Worm (Caenorhabditis elegans): ENCODE measurements around the gene tag-307.

Gene tag-307

DNA sequence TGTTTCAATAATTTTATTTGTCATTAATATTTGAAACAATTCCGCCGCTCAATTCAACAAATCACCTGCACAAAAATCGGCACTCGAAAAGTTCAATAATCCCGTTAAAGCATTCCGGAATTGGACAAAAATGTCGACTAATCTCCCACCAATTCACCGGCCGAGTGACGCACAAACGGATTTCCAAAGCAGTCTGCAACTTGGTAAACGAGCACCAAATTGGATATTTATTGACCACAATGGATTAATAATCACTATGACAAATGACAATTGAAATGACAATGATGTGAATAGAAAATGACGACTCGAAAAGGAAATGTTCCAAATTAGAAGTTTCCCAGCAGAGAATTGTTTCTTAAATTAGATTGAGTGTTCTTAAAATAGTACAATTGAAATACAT lies 21.4 kb downstream of the tag-307 start:
- TF ChIP-seq hmg-4 (GFP tag; optimal IDR thresholded peaks at IDR 0.05), result no peak
- TF ChIP-seq scrt-1 (GFP tag; IDR thresholded peaks at IDR 0.05), result no peak
- TF ChIP-seq tra-4 (tag; optimal IDR thresholded peaks at IDR 0.05), result no peak
- TF ChIP-seq ceh-36 (tag; optimal IDR thresholded peaks at IDR 0.05), result no peak
- no peak for TF ChIP-seq aly-1 (tag; optimal IDR thresholded peaks at IDR 0.05)

DNA sequence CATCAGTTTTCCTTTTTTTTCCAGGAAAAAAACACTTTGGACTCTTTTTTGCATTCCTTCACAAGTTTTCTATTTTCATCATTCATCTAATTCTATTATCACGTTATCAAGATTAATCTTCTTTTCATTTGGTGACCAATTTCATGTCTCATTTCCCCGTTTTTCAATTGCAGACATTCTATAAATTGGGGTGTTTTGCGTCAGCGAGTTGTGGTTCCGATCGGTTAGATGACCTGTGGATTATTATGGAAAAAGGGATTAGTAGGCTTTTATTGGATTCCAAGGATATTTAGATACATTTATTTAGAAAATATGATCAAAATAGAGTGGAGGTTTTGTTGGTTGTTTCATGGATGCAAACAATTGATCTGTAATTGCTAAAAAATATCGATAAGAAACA lies 22.2 kb downstream of the tag-307 start:
- TF ChIP-seq ceh-13 (GFP tag; optimal IDR thresholded peaks at IDR 0.05) (no peak), tbx-37 (GFP tag; conservative IDR thresholded peaks at IDR 0.05) (no peak), ceh-36 (tag; optimal IDR thresholded peaks at IDR 0.05) (no peak), hmbx-1 (tag; optimal IDR thresholded peaks at IDR 0.05) (no peak), hnd-1 (tag; optimal IDR thresholded peaks at IDR 0.05) (no peak), ets-7 (tag; optimal IDR thresholded peaks at IDR 0.05) (no peak), pes-1 (GFP tag; IDR thresholded peaks at IDR 0.05) (no peak), scrt-1 (GFP tag; IDR thresholded peaks at IDR 0.05) (no peak)

DNA sequence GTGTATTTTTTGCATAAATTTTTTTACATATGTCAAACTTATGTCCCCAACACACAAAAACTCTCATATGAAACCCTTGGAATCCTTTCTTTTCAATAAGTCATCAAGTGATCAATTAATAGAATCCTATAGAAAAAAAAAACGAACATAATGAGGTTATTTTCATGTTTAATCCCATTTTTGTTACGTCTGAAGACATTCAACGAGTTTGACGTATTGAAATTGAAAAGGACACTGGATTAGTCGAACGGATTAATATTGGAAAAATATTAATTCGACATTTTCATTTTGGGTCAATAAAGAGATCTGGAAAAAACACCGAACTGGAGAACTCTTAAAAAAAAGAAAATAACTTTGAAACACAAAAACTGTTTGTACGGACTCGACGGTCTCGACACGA lies 24.6 kb downstream of the tag-307 start:
- TF ChIP-seq pes-1 (GFP tag; IDR thresholded peaks at IDR 0.05) (no peak), ceh-13 (GFP tag; optimal IDR thresholded peaks at IDR 0.05) (no peak), tra-4 (tag; optimal IDR thresholded peaks at IDR 0.05) (no peak), B0310.2 (tag; optimal IDR thresholded peaks at IDR 0.05) (no peak), hnd-1 (tag; optimal IDR thresholded peaks at IDR 0.05) (no peak), tbx-11 (GFP tag; IDR thresholded peaks at IDR 0.05) (no peak), ama-1 (optimal IDR thresholded peaks at IDR 0.05) (no peak), hmbx-1 (tag; optimal IDR thresholded peaks at IDR 0.05) (no peak)

DNA sequence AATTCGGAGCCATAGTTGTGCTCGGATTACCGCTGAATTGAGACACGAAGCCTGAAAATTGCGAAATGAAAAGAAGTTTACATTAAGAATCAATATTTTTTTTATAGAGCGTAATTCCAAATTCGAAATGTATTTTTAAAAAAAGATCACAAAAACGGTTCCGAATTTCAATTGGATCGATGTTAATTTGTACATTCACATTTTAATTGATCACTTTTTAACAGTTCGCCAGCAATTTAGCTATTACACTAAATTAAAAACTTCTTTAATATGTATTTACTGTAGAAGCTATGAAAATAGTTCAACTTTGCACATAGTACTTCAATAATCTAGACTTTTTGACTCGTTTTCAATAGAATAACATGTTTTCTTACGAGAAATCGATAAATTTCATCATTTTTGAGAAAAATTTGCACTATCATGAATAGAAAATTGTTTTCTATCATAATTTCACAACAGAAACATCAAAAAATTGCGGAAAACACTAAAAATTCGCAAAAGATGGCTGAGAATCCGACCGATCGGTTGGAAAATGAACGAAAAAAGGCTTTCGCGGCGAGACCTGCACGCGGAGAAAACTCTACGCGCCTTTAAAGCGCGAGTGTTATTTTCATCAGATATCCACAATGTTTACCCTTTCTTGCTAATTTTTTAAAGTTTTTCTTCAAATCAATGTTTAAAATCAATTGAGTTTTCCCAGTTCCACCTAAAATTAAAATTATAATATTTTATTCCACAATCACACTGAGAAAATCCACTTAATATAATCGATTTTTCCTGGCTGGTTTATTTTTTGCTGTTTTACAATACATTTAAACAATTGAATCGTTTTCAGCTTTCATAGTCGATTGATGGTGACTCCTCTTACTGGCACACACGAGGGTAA lies 28.2 kb downstream of the tag-307 start, which contains the start of the genes egl-45 and kcmf-1:
Gene egl-45, minus strand, starts transcription at position 51 of the 886 bp plus-strand sequence.
Gene kcmf-1, plus strand, starts transcription at position 836 of the 886 bp plus-strand sequence.
- TF ChIP-seq B0310.2 (tag; optimal IDR thresholded peaks at IDR 0.05) (no peak), ceh-13 (GFP tag; optimal IDR thresholded peaks at IDR 0.05) (no peak), tra-4 (tag; optimal IDR thresholded peaks at IDR 0.05) (no peak), hnd-1 (tag; optimal IDR thresholded peaks at IDR 0.05) (no peak), aly-1 (tag; optimal IDR thresholded peaks at IDR 0.05) (no peak), flt-1 (GFP tag; IDR thresholded peaks at IDR 0.05) (no peak), tbx-37 (GFP tag; conservative IDR thresholded peaks at IDR 0.05) (no peak), pes-1 (GFP tag; IDR thresholded peaks at IDR 0.05) (no peak)

DNA sequence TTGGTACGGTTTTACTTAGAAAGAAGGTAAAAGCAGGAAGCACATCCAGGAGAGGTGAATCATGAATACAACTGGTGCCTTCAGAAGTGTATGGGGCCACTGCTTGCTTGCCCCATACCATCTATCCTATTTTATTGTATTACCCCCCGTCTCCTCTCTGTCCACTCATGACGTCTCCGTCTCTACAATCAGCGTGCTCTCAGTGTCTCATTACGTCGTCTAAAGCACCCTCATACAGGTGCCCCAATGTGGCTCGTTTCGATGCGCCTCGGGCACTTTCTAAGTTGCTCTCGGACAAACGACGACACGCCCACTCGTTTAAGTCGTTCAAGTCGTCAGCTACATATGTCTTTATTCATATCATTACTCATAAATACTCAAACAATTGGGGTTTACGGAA lies 33.0 kb downstream of the tag-307 start:
- no peak for TF ChIP-seq scrt-1 (GFP tag; IDR thresholded peaks at IDR 0.05)

DNA sequence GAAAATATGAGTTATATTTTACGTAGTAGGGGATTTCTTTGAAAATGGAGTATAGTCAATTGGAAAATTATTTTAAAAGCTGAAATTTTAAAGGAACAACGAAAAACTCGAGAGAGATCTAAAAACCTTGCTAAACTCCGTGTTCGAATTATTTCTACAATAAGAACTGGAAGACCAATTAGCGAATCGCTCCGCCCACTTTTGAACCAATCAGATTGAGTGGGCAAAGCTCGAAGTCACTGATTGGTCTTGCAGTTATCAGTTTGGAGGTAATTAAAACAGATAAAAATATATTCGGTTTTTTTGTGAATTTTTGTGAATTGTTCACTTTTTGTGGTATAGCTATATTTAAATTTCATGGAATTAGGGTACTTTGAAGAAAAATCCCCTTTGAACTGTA lies 33.8 kb downstream of the tag-307 start:
- TF ChIP-seq ceh-36 (tag; optimal IDR thresholded peaks at IDR 0.05) (no peak), aly-1 (tag; optimal IDR thresholded peaks at IDR 0.05) (no peak), hnd-1 (tag; optimal IDR thresholded peaks at IDR 0.05) (no peak), B0310.2 (tag; optimal IDR thresholded peaks at IDR 0.05) (no peak), sea-1 (GFP tag; conservative IDR thresholded peaks at IDR 0.05) (no peak), tbx-11 (GFP tag; IDR thresholded peaks at IDR 0.05) (no peak), tbx-37 (GFP tag; conservative IDR thresholded peaks at IDR 0.05) (no peak), hmbx-1 (tag; optimal IDR thresholded peaks at IDR 0.05) (no peak), ama-1 (optimal IDR thresholded peaks at IDR 0.05) (no peak)

DNA sequence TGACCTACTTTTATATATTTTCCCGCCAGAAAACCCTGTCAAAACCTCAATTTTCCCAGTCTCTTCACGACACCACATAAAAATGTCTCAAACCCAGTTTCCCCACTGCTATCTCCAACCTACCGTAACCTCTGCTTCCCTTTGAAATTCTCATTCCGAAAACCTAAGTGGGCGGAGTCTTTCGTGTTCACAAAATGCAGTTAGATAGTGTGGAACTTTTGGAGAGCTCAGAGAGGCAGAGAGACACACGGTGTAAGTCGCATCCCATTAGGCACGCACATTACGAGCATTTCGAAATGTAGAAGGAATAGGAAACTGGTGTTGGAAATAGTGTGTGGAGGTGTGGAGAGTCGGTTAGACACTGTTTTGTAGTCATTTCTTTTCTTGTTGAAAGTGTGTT lies 37.2 kb downstream of the tag-307 start:
- TF ChIP-seq ama-1 (optimal IDR thresholded peaks at IDR 0.05), result no peak
- TF ChIP-seq sea-1 (GFP tag; conservative IDR thresholded peaks at IDR 0.05), result no peak
- no peak for TF ChIP-seq flt-1 (GFP tag; IDR thresholded peaks at IDR 0.05)
- TF ChIP-seq ceh-36 (tag; optimal IDR thresholded peaks at IDR 0.05), result no peak
- no peak for TF ChIP-seq ceh-13 (GFP tag; optimal IDR thresholded peaks at IDR 0.05)
- TF ChIP-seq aly-1 (tag; optimal IDR thresholded peaks at IDR 0.05), result no peak
- no peak for TF ChIP-seq tbx-37 (GFP tag; conservative IDR thresholded peaks at IDR 0.05)
- no peak for TF ChIP-seq B0310.2 (tag; optimal IDR thresholded peaks at IDR 0.05)
- TF ChIP-seq tbx-11 (GFP tag; IDR thresholded peaks at IDR 0.05), result no peak
- TF ChIP-seq scrt-1 (GFP tag; IDR thresholded peaks at IDR 0.05), result no peak
- TF ChIP-seq hmg-4 (GFP tag; optimal IDR thresholded peaks at IDR 0.05), result no peak

DNA sequence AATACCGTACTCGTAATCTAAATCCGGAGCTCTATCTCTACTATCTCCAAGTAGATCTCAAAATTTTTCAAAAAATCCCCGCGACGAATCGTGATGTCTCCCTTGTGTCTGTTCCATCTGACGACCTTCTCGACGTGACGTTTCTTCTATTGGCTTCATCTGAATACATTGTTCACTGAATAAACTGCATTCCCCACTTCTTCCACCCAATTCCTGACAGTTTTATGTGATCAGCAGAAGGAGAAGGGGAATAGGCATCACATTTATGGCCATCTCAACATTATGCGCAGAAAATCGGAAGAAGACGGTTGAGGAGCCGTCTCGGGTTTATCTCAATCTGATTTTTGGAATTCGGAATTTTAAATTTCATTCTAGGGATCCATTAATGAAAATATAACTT lies 38.1 kb downstream of the tag-307 start:
- TF ChIP-seq sea-1 (GFP tag; conservative IDR thresholded peaks at IDR 0.05) (no peak), ets-7 (tag; optimal IDR thresholded peaks at IDR 0.05) (no peak), hmbx-1 (tag; optimal IDR thresholded peaks at IDR 0.05) (no peak), ama-1 (optimal IDR thresholded peaks at IDR 0.05) (no peak)

DNA sequence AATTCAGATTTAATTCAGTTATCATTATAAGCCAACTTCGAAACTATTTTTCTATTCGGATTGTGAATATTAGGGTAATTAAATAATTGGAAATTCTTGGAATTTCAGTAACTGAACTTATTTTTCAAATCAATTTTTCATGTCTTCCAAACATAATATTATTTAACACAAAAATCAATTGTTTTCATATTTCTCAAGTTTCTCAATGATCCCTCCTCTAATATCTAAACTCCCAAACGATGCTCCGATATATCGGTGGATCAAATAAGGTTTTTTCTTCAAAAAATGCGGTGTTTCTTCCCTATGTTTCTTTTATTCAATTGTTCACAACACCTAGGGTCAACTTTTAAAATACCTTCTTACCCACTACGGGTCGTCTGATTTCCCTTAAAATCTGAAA lies 40.6 kb downstream of the tag-307 start:
- TF ChIP-seq tra-4 (tag; optimal IDR thresholded peaks at IDR 0.05) (no peak), hmbx-1 (tag; optimal IDR thresholded peaks at IDR 0.05) (no peak), scrt-1 (GFP tag; IDR thresholded peaks at IDR 0.05) (no peak), B0310.2 (tag; optimal IDR thresholded peaks at IDR 0.05) (no peak), tbx-11 (GFP tag; IDR thresholded peaks at IDR 0.05) (no peak), ama-1 (optimal IDR thresholded peaks at IDR 0.05) (no peak), flt-1 (GFP tag; IDR thresholded peaks at IDR 0.05) (no peak), F13C5.2 (tag; optimal IDR thresholded peaks at IDR 0.05) (no peak), tbx-37 (GFP tag; conservative IDR thresholded peaks at IDR 0.05) (no peak), hnd-1 (tag; optimal IDR thresholded peaks at IDR 0.05) (no peak), aly-1 (tag; optimal IDR thresholded peaks at IDR 0.05) (no peak), pes-1 (GFP tag; IDR thresholded peaks at IDR 0.05) (no peak), ceh-13 (GFP tag; optimal IDR thresholded peaks at IDR 0.05) (no peak), hmg-4 (GFP tag; optimal IDR thresholded peaks at IDR 0.05) (no peak), sea-1 (GFP tag; conservative IDR thresholded peaks at IDR 0.05) (no peak), ceh-36 (tag; optimal IDR thresholded peaks at IDR 0.05) (no peak), ets-7 (tag; optimal IDR thresholded peaks at IDR 0.05) (no peak)
